Fruit fly (Drosophila melanogaster) whole organism, larva: ENCODE results near the gene CG14448.

Experiments used
- noc ChIP-seq: fragments of 200-800 bp; sonication (Bioruptor generic); optimal IDR thresholded peaks from 3 replicates; lab custom pipeline; 2019; ENCODE audit warnings: missing biosample characterization, mild to moderate bottlenecking, missing genetic modification characterization, moderate library complexity

CG14448 gene

DNA sequence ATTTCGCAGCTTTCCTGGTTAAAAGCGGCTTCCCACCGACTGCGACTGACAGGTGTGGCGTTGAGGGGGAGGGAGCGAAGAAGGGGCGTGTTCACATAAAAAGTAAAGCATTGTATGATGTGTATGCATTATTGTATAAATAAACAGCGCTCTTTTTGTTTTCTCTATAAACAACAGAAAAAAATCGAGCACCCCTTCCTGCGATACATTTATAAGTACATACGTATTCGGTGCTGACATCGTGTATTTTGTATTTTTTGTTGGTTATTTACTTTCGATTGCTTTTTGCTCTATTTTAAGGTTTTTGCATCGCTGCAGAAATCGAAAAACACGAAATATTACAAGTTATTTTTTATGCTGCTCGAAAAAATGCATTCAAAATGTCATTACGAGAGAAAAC, 38.0 kb downstream of the CG14448 start:
- TF ChIP-seq noc (tag; lab: Kevin White, UChicago), result no peak

DNA sequence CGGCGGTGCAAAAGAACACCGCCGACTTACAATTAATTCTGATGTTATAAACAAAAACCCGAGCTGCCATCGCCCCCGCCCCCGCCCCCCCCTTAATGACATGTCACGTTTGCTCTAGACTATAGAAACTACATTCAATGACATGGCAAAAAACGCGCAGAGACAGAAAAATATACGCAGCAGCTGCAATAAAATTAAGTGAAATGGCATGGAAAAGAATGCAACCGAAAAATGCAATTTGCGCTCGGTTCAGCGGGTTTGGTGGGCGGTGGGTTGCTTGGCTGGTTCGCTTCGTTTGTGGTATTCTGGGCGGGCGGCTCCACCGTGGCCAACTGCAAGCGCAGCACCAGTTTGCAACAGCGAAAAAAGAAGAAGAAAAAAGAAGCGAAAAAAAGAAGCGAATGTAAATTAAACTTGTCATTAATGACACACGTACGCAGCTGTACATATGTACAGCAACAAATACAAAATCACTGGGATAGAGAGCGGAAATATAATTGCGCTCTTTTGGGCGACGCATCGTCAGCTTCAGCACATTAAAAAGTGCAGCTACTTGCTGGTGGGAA, 42.0 kb downstream of the CG14448 start:
- no peak for TF ChIP-seq noc (tag; lab: Kevin White, UChicago)

DNA sequence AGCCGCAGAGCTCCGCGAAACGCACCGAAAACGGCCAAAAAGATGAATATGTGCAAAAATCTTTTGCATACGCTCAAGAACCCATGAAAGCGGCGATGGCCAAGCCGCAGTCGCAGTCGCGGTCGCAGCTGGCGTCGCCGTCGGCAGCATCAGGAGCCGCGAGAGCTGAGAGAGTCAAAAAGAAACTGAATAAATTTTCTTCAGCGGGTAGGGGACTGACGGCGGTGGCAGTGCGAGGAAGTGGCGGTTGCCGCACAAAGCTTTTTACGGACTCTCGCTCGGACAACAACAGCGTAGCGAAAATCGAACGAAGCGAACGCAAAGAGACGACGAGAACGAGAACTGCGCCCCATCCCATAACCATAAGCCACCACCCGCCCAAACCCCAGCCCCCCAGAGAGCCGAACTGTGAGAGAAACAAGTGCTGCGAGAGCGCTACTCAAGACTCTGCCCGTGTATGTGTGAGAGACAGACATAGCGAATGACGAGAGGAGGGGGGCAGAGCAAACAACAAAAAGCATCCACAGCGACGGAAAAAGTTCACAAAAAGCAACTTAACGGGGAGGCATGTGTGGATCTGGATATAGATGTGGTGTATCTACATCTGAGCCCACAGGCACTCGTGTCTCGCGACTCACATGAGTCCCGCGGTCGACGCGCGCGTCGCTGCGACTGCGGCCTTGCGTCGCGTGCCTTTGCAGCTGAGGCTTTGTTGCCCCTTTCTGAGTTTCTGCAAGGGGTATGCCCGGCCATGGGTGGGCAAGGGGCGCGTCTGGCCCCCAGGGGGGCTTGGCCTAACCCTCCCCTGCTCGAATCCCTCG, 47.1 kb downstream of the CG14448 start, which contains the start of gene jim:
jim (minus strand) TSS at position 51 of the 821 bp plus-strand sequence.
- peak; percentile 56 for TF ChIP-seq noc (tag; lab: Kevin White, UChicago)

DNA sequence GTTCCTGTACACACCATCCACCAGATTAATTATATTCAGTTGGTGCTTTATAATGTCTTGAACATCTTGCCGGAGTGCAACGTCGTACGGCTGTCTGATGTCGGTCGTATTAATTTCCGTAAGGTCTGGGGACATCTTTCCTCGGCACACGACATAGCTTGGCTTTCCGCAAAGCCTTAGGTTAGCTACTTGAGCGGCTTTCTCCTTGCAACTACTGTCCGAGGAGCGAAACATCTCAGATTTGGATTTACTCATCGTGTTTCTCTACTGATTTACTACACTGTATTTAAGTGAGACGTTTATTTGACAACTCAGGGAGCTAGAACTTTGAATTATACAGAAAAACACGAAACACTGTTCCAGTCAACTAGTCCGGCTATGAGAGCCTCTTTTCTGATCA, 48.5 kb downstream of the CG14448 start, which contains the start of the genes CG11226 and CG45428:
CG11226 (plus strand) TSS at position 301 of the 400 bp plus-strand sequence.
CG45428 (minus strand) TSS at position 303 of the 400 bp plus-strand sequence.
- TF ChIP-seq noc (tag; lab: Kevin White, UChicago), result no peak

DNA sequence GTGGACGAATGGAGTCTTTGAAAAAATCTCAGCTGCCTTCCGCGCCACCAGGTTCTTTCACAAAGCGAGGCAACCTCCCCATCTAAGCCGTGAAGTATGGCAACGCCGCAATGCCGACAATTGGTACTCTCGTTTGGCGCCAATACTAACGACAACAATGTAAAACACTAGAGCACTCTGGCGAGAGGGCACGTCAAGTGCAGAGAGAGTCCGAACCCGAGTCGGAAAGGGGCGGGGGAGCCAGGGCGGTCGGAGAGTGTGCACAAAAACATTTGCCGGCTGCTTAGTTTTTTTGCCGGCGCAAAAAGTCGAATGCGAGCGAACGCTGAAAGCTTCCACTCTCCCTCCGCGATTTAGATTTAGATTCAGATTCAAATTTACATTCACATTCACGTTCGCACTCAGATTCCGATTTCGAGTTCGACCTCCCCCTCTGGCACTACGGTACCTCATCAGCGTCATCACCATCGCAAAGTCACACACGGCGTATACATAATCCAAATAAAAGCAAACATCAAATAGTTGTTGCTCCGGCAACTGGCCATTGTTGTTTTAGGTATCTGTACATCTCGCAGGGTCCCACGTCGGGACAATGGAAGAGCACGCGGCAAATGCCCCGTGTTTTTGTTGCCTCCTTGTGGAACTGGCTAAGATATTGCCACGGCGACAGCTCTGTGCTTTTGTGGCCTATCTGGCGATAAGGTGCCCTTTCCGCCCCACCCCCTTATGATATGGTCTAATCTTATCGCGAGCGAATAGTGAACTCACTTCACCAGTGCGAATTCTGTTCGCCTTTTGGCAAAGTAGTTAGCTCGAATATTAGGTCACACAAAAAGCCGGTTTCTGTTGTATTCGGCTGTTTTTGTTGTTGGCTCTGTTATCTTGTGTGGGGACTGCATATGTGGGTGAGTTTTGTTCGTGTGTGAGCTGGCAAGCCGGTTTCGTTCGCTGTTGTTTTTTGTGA, 49.7 kb downstream of the CG14448 start:
- TF ChIP-seq noc (tag; lab: Kevin White, UChicago), result peak; percentile 74
